Worm (Caenorhabditis elegans): ENCODE data around the gene srbc-83.

ce11 chrV:16287619-16288018, 9.6 kb upstream of the srbc-83 start, which contains the start of gene F28G4.3:
- TF ChIP-seq ama-1 (optimal IDR thresholded peaks at IDR 0.05) (no peak), hmbx-1 (tag; optimal IDR thresholded peaks at IDR 0.05) (no peak), hnd-1 (tag; optimal IDR thresholded peaks at IDR 0.05) (no peak), hmg-4 (GFP tag; optimal IDR thresholded peaks at IDR 0.05) (no peak), sea-1 (GFP tag; conservative IDR thresholded peaks at IDR 0.05) (no peak), tbx-37 (GFP tag; conservative IDR thresholded peaks at IDR 0.05) (no peak), ets-7 (tag; optimal IDR thresholded peaks at IDR 0.05) (no peak), flt-1 (GFP tag; IDR thresholded peaks at IDR 0.05) (no peak), aly-1 (tag; optimal IDR thresholded peaks at IDR 0.05) (no peak), pes-1 (GFP tag; IDR thresholded peaks at IDR 0.05) (no peak)
